Worm (Caenorhabditis elegans): ENCODE measurements around the gene F01F1.15.

The F01F1.15 gene

DNA sequence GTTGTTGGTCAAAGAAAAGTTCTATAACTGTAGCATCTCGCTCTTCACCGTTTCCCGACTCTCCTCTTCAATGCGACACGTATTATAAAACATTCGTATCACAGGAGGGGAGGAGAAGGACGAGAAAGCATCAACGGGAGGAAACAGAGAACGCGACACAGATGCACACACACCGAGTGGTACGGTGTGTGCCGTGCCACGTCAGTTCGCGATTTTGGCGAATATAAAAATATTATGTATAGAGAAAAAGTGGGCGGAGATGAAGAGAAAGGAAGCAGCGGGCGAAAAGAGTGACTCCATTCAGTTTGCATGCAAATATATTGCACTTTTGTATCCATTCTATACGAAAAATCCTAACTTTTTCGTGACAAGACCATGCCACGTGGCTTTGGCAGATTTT, 45.4 kb upstream of the F01F1.15 start:
- no peak for TF ChIP-seq hlh-12 (tag; optimal IDR thresholded peaks at IDR 0.05)
- no peak for TF ChIP-seq attf-5 (GFP tag; optimal IDR thresholded peaks at IDR 0.05)
- TF ChIP-seq hmg-1.2 (GFP tag; IDR thresholded peaks at IDR 0.05), result peak; percentile 26; the same call in 1 of the 2 replicates
- peak; percentile 50 for TF ChIP-seq hrde-1 (tag; optimal IDR thresholded peaks at IDR 0.05; ENCODE audit: borderline replicate concordance)
- peak; percentile 77 to 79 for TF ChIP-seq let-607 (tag; optimal IDR thresholded peaks at IDR 0.05)
- TF ChIP-seq die-1 (tag; optimal IDR thresholded peaks at IDR 0.05), result peak; percentile 12
- TF ChIP-seq D2030.7 (GFP tag; IDR thresholded peaks at IDR 0.05), result 0 out of 2 replicates have a peak, but pooled peaks have one; percentile 35
- TF ChIP-seq lin-54 (GFP tag; optimal IDR thresholded peaks at IDR 0.05), result peak; percentile 33
- peak; percentile 1 for TF ChIP-seq mes-4 (tag; optimal IDR thresholded peaks at IDR 0.05)
- TF ChIP-seq nhr-80 (tag; optimal IDR thresholded peaks at IDR 0.05), result peak; percentile 67
- TF ChIP-seq snpc-4 (GFP tag; optimal IDR thresholded peaks at IDR 0.05), result no peak
- peak in 3 of 4 experiments; percentile 13 to 42 (median 35) for TF ChIP-seq snpc-4 (tag; optimal IDR thresholded peaks at IDR 0.05)
- no peak for TF ChIP-seq lsl-1 (GFP tag; optimal IDR thresholded peaks at IDR 0.05)
- TF ChIP-seq ztf-18 (tag; optimal IDR thresholded peaks at IDR 0.05), result no peak
- no peak for TF ChIP-seq repo-1 (tag; optimal IDR thresholded peaks at IDR 0.05)
- no peak for TF ChIP-seq somi-1 (GFP tag; optimal IDR thresholded peaks at IDR 0.05)
- TF ChIP-seq F52B5.7 (tag; optimal IDR thresholded peaks at IDR 0.05), result peak; percentile 3
- peak; percentile 35 for TF ChIP-seq snpc-3.4 (tag; optimal IDR thresholded peaks at IDR 0.05)
- peak; percentile 23; the same call in 1 of the 2 replicates for TF ChIP-seq madf-6 (GFP tag; IDR thresholded peaks at IDR 0.05)
- TF ChIP-seq nfyb-1 (GFP tag; IDR thresholded peaks at IDR 0.05), result peak; percentile 54; the same call in 1 of the 2 replicates
- peak; percentile 40; the same call in 1 of the 2 replicates for TF ChIP-seq dox-1 (GFP tag; IDR thresholded peaks at IDR 0.05)

DNA sequence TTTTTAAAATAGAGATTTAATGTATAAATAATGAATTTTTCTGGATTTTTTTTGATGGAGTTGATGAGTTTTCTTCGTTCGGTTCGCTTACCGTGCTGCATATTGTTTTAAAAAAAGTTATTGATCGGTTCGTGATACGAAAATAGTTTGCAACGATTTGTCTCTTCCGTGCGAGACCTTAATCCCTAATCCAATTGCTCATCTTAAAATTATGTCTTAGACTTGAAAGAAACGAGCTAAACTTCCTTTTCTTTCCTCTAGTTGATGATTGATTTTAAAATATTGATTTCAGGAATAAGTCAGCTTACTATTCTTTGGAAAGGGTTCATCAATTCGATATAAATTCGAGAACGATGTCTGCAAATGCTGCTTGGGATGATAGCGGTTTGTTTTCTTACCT, 39.1 kb upstream of the F01F1.15 start, which contains the start of gene C28H8.3:
TSS of gene C28H8.3 (plus strand) at position 293 of the 400 bp plus-strand sequence.
- TF ChIP-seq sptf-2 (GFP tag; optimal IDR thresholded peaks at IDR 0.05) (no peak), attf-5 (GFP tag; optimal IDR thresholded peaks at IDR 0.05) (no peak), nfyb-1 (GFP tag; IDR thresholded peaks at IDR 0.05) (peak; percentile 40; the same call in 1 of the 2 replicates), egrh-3 (GFP tag; IDR thresholded peaks at IDR 0.05) (no peak), ZK185.1 (tag; optimal IDR thresholded peaks at IDR 0.05; ENCODE audit: poor library complexity, severe bottlenecking) (no peak), hsf-1 (GFP tag; IDR thresholded peaks at IDR 0.05) (peak; percentile 53), ztf-28 (GFP tag; IDR thresholded peaks at IDR 0.05) (no peak), ztf-26 (tag; optimal IDR thresholded peaks at IDR 0.05) (no peak), K12H6.12 (tag; optimal IDR thresholded peaks at IDR 0.05) (no peak), hmg-1.2 (GFP tag; IDR thresholded peaks at IDR 0.05) (peak; percentile 19; the same call in 1 of the 2 replicates), F39B2.1 (GFP tag; IDR thresholded peaks at IDR 0.05) (no peak), ztf-6 (GFP tag; IDR thresholded peaks at IDR 0.05) (no peak), B0019.2 (GFP tag; conservative IDR thresholded peaks at IDR 0.05) (no peak), mel-28 (tag; optimal IDR thresholded peaks at IDR 0.05; ENCODE audit: borderline replicate concordance) (no peak), B0336.3 (GFP tag; IDR thresholded peaks at IDR 0.05) (no peak), hmg-20 (GFP tag; IDR thresholded peaks at IDR 0.05) (no peak), Y79H2A.3 (GFP tag; conservative IDR thresholded peaks at IDR 0.05) (no peak)

DNA sequence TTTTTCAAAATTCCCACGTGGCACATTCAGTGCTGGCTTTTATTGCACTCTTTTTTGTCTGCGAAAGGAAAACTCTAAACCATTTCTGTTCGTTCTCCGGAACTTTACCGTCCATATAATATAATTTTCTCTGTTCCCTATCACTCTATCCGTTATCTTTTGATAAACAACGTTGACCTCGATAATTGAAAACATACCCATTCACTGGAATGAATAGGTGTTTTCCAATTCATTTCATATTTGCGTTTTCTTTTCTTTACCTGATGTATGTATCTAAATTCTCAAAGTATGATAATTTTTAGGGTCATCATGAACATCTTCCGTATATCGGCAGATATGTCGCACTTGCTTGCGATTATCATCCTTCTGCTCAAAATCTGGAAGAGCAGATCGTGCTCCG, 37.4 kb upstream of the F01F1.15 start, which contains the start of gene erd-2.2:
TSS of gene erd-2.2 (plus strand) at position 301 of the 400 bp plus-strand sequence.
- TF ChIP-seq dpff-1 (tag; optimal IDR thresholded peaks at IDR 0.05) (no peak), Y53G8AR.9 (GFP tag; conservative IDR thresholded peaks at IDR 0.05) (no peak), zfh-2 (GFP tag; conservative IDR thresholded peaks at IDR 0.05) (no peak), snpc-1.3 (tag; optimal IDR thresholded peaks at IDR 0.05; ENCODE audit: insufficient read depth) (no peak), D2030.7 (GFP tag; IDR thresholded peaks at IDR 0.05) (no peak), tbp1 (GFP tag; optimal IDR thresholded peaks at IDR 0.05) (no peak), rcor-1 (GFP tag; IDR thresholded peaks at IDR 0.05) (no peak), B0261.1 (tag; optimal IDR thresholded peaks at IDR 0.05) (no peak), chd-7 (tag; optimal IDR thresholded peaks at IDR 0.05) (no peak), B0019.2 (GFP tag; conservative IDR thresholded peaks at IDR 0.05) (no peak), pbrm-1 (GFP tag; IDR thresholded peaks at IDR 0.05) (no peak), F33H1.4 (GFP tag; IDR thresholded peaks at IDR 0.05) (no peak), zim-3 (tag; optimal IDR thresholded peaks at IDR 0.05) (no peak), hlh-26 (GFP tag; conservative IDR thresholded peaks at IDR 0.05) (no peak)

All from whole organism, young adult.